Fruit fly (Drosophila melanogaster) whole organism, adult: Measurements from ENCODE around the gene CG14352.

ENCODE experiments used
- CG7101 ChIP-seq: fragments of 200-800 bp; sonication (Bioruptor generic); optimal IDR thresholded peaks from 2 replicates; lab custom pipeline; 2018; ENCODE audit warnings: missing biosample characterization, mild to moderate bottlenecking, missing genetic modification characterization, moderate library complexity
- Mnt ChIP-seq: fragments of 200-800 bp; sonication (Bioruptor generic); optimal IDR thresholded peaks from 2 replicates; lab custom pipeline; 2016; ENCODE audit warnings: missing biosample characterization, mild to moderate bottlenecking, missing genetic modification characterization
- kay ChIP-seq: fragments of 200-800 bp; sonication (Bioruptor generic); peaks from one replicate; lab custom pipeline; 2016; ENCODE audit warnings: missing biosample characterization, missing genetic modification characterization, borderline replicate concordance

dm6 chr2L:1618696-1619095 is 7.5 kb downstream of the CG14352 start:
- TF ChIP-seq Mnt (GFP tag; lab: Kevin White, UChicago) = no peak
- TF ChIP-seq kay (GFP tag; lab: Kevin White, UChicago) = no peak
- no peak for TF ChIP-seq CG7101 (tag; lab: Kevin White, UChicago)
